Fruit fly (Drosophila melanogaster): ENCODE measurements around the gene CG5439.

CG5439 gene

DNA sequence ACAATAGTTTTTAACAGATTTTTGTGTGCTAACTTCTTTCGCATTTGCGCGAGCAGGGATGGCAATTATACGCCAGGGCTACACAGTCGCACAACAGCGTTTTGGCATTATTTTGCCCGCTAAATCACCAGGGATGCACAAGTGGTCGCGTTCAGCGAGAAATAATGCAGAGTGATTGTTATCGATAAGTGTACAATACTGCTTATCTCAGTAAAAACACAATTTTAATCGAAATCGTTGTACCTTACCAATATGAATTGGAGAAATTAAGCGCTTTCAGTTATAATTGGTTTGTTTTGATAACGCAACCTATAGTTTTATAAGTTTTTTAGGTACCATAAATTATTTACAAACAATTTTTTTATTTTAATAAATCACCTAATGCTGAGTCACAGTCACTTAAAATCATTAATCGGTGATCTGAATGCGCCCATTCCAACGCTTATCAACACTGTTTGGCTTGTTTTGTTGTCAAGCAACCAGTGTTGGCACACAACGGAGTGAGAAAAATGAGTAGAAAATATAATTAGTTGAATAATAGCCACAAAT lies at the start of gene CG5439, which contains the start of gene Sfmbt (continued):
- no peak for TF ChIP-seq zf30C (GFP tag; optimal IDR thresholded peaks at IDR 0.05)
- TF ChIP-seq CG30403 (GFP tag; optimal IDR thresholded peaks at IDR 0.05), result peak; percentile 91
- TF ChIP-seq H15 (GFP tag; IDR thresholded peaks at IDR 0.05), result peak; percentile 25; the same call in 1 of the 3 replicates
- TF ChIP-seq CG7357 (GFP tag; IDR thresholded peaks at IDR 0.05), result peak; percentile 56; the same call in 1 of the 3 replicates
- TF ChIP-seq Dek (tag; optimal IDR thresholded peaks at IDR 0.05), result peak; percentile 74
- peak; percentile 10 for TF ChIP-seq CTCF (GFP tag; optimal IDR thresholded peaks at IDR 0.05)
- peak; percentile 81 for TF ChIP-seq CHES-1-like (GFP tag; optimal IDR thresholded peaks at IDR 0.05)
- peak; percentile 77 for TF ChIP-seq CG32532 (GFP tag; IDR thresholded peaks at IDR 0.05)
- peak; percentile 94 for TF ChIP-seq YL-1 (GFP tag; optimal IDR thresholded peaks at IDR 0.05)
- TF ChIP-seq dm (GFP tag; optimal IDR thresholded peaks at IDR 0.05), result peak; percentile 65
- peak; percentile 51 for TF ChIP-seq E2f2 (GFP tag; IDR thresholded peaks at IDR 0.05)
- no peak for TF ChIP-seq Sox100B (GFP tag; optimal IDR thresholded peaks at IDR 0.05)
- TF ChIP-seq Xbp1 (GFP tag; optimal IDR thresholded peaks at IDR 0.05), result peak; percentile 87
- TF ChIP-seq CG7556 (GFP tag; optimal IDR thresholded peaks at IDR 0.05), result no peak
- peak; percentile 74 for TF ChIP-seq CG3065 (GFP tag; optimal IDR thresholded peaks at IDR 0.05)
- TF ChIP-seq gcm2 (GFP tag; optimal IDR thresholded peaks at IDR 0.05), result no peak
- TF ChIP-seq CG15479 (GFP tag; optimal IDR thresholded peaks at IDR 0.05), result peak; percentile 97
- TF ChIP-seq CG8478 (optimal IDR thresholded peaks at IDR 0.05), result no peak
- TF ChIP-seq usp (GFP tag; optimal IDR thresholded peaks at IDR 0.05), result no peak
- TF ChIP-seq Hr39 (optimal IDR thresholded peaks at IDR 0.05), result no peak
- peak; percentile 80 for TF ChIP-seq CG9817 (tag; optimal IDR thresholded peaks at IDR 0.05)
- TF ChIP-seq CG12659 (GFP tag; optimal IDR thresholded peaks at IDR 0.05), result peak; percentile 94
- no peak for TF ChIP-seq CG2129 (GFP tag; IDR thresholded peaks at IDR 0.05; ENCODE audit: partially characterized antibody)
- TF ChIP-seq Mes4 (GFP tag; optimal IDR thresholded peaks at IDR 0.05), result peak; percentile 68
- peak; percentile 68; the same call in 1 of the 2 replicates for TF ChIP-seq CG14014 (GFP tag; IDR thresholded peaks at IDR 0.05)
- no peak for TF ChIP-seq Awh (GFP tag; IDR thresholded peaks at IDR 0.05)
- peak; percentile 42; the same call in 1 of the 2 replicates for TF ChIP-seq onecut (GFP tag; IDR thresholded peaks at IDR 0.05)
- TF ChIP-seq CG34224 (GFP tag; IDR thresholded peaks at IDR 0.05; ENCODE audit: partially characterized antibody), result no peak; the same call in 2 of the 3 replicates
- peak; percentile 56 for TF ChIP-seq da (GFP tag; optimal IDR thresholded peaks at IDR 0.05)
- peak; percentile 29 for TF ChIP-seq CG13123 (GFP tag; optimal IDR thresholded peaks at IDR 0.05)
- no peak for TF ChIP-seq CG17385 (GFP tag; optimal IDR thresholded peaks at IDR 0.05)
- TF ChIP-seq CG15011 (GFP tag; optimal IDR thresholded peaks at IDR 0.05), result no peak
- peak; percentile 89 for TF ChIP-seq CG2116 (GFP tag; optimal IDR thresholded peaks at IDR 0.05)
- TF ChIP-seq grn (GFP tag; optimal IDR thresholded peaks at IDR 0.05), result no peak
- TF ChIP-seq CG14050 (GFP tag; IDR thresholded peaks at IDR 0.05), result no peak
- TF ChIP-seq slp2 (GFP tag; optimal IDR thresholded peaks at IDR 0.05), result peak; percentile 73
- TF ChIP-seq CG6791 (GFP tag; IDR thresholded peaks at IDR 0.05; ENCODE audit: partially characterized antibody), result 0 out of 3 replicates have a peak, but pooled peaks have one; percentile 35
- no peak for TF ChIP-seq sd (tag; optimal IDR thresholded peaks at IDR 0.05)
- no peak for TF ChIP-seq MESR4 (GFP tag; optimal IDR thresholded peaks at IDR 0.05)
- no peak for TF ChIP-seq D19B (GFP tag; optimal IDR thresholded peaks at IDR 0.05)
- TF ChIP-seq seq (GFP tag; IDR thresholded peaks at IDR 0.05), result no peak
- TF ChIP-seq row (GFP tag; IDR thresholded peaks at IDR 0.05), result peak; percentile 94
- peak; percentile 68 for TF ChIP-seq Sry-δ (GFP tag; optimal IDR thresholded peaks at IDR 0.05)
- peak in 1 of 2 experiments; percentile 50 for TF ChIP-seq bsh (GFP tag; optimal IDR thresholded peaks at IDR 0.05)
- TF ChIP-seq mam (GFP tag; optimal IDR thresholded peaks at IDR 0.05), result peak; percentile 86
- peak; percentile 62 for TF ChIP-seq CG10979 (tag; optimal IDR thresholded peaks at IDR 0.05)
- peak; percentile 86 for TF ChIP-seq Antp (GFP tag; optimal IDR thresholded peaks at IDR 0.05)
- TF ChIP-seq croc (GFP tag; conservative IDR thresholded peaks at IDR 0.05), result peak; percentile 61
- peak; percentile 98 for TF ChIP-seq Ets65A (GFP tag)
- TF ChIP-seq CG13424 (tag; optimal IDR thresholded peaks at IDR 0.05), result peak; percentile 81
- TF ChIP-seq CG15073 (GFP tag; optimal IDR thresholded peaks at IDR 0.05), result no peak
- TF ChIP-seq CG14965 (GFP tag; optimal IDR thresholded peaks at IDR 0.05; ENCODE audit: borderline replicate concordance), result no peak
